Fruit fly (Drosophila melanogaster): Measurements from ENCODE around the gene Spec2.
A peak's percentile ranks its signal among the peaks of the same experiment; 100 is the strongest.

The Spec2 gene

DNA sequence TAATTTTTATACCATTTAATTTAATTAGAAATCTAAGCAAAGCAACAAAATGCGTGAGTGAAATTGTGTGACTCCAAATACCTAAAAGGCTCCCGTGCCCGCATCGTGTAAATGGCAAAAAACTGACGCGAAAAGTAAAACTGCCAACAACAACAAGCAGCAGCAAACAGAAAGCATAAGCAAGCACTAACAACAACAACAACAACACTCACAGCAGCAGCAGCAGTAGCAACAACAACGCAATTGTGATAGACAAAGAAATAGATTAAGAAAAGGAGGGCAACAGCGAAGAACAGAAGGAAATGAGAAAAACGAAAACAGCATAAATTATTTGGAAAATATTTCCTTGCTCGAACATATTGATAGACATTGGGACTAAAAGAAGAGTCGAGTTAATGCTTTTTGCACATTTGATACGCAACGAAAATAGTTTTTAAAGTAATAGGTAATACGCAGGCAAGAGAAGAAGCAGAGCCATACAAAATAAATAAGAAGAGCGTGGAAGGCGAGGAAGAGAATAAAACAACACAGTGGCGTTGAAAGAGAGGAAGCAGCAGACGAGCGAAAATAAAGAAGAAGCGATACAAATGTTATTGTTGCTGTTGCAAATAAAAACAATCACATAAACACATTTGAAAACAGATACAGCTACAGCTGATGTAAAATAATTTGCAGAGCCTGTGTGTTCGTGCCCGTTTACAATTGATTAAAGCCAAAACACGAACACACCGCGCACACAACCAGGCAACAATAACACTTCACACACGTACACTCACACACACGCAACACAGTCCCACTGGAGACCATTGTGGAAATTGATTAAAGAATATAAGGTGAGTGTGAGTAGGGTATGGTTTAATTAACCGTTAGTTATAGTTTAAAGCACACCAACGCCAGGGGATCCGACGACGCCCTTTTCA is 46.1 kb upstream of the Spec2 start:
- TF ChIP-seq CG33017 (tag; optimal IDR thresholded peaks at IDR 0.05) (no peak), bab1 (GFP tag; optimal IDR thresholded peaks at IDR 0.05) (no peak), CG12768 (GFP tag; optimal IDR thresholded peaks at IDR 0.05) (peak; percentile 9), ovo (GFP tag; optimal IDR thresholded peaks at IDR 0.05) (peak; percentile 9), pad (GFP tag; optimal IDR thresholded peaks at IDR 0.05) (peak; percentile 87), CG14711 (tag; optimal IDR thresholded peaks at IDR 0.05) (no peak), toe (GFP tag; optimal IDR thresholded peaks at IDR 0.05) (no peak), cic (GFP tag; optimal IDR thresholded peaks at IDR 0.05) (peak; percentile 76)

DNA sequence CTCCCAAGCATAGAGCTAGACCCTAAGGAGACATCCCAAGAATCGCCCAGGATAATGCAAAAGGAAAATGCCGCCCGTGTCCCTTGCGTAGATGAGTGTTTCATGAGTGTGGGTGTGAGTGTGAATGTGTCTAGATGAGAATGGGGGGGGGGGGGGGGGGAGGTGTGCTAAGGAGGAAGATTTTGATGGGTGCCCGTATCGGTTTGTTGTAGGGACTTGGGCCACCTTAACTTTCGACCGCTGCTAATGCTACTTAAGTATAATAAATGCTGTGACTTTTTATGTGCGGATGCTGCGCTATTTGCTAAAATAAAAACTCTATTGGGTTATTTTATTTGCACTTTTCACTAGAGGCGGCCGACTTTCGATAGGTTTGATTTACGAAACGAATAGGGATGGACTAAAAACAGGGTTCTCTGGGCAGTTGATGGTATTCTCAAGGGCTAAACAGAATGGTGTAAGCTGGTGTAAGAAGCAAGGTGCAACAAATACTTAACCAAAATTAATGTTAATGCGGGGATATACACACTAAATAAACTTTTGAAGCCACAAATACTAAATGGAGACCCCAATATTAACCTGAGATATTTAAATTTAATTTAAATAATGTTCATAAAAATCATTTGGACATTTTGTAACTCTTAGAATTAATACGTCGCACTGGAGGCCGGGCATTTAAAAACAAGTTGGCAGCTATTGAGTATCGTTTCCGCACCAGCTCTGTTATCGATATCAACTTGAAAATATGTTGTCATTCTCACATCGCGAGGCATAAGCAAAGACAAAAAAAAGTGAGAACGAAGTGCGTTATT is 45.2 kb upstream of the Spec2 start, which contains the start of the genes Xe7 and Atg17:
Gene Xe7, minus strand, starts transcription at position 407 of the 812 bp plus-strand sequence.
Gene Atg17, plus strand, starts transcription at position 786 of the 812 bp plus-strand sequence.
- peak; percentile 29 for TF ChIP-seq cic (GFP tag; optimal IDR thresholded peaks at IDR 0.05)
- peak; percentile 98 for TF ChIP-seq toe (GFP tag; optimal IDR thresholded peaks at IDR 0.05)
- TF ChIP-seq CG33017 (tag; optimal IDR thresholded peaks at IDR 0.05): peak; percentile 89
- TF ChIP-seq Clk (GFP tag; optimal IDR thresholded peaks at IDR 0.05): peak; percentile 88
- peak; percentile 51 for TF ChIP-seq kay (GFP tag; ENCODE audit: borderline replicate concordance)
- peak; percentile 84 for TF ChIP-seq bab1 (GFP tag; optimal IDR thresholded peaks at IDR 0.05)
- peak; percentile 95 for TF ChIP-seq CG12768 (GFP tag; optimal IDR thresholded peaks at IDR 0.05)
- peak; percentile 94 for TF ChIP-seq Hr96 (GFP tag; optimal IDR thresholded peaks at IDR 0.05)
- peak; percentile 92 for TF ChIP-seq CG11617 (GFP tag; optimal IDR thresholded peaks at IDR 0.05)
- TF ChIP-seq CG1620 (GFP tag; optimal IDR thresholded peaks at IDR 0.05): peak; percentile 96
- peak; percentile 93 for TF ChIP-seq CG7101 (tag; optimal IDR thresholded peaks at IDR 0.05)
- TF ChIP-seq tj (GFP tag; optimal IDR thresholded peaks at IDR 0.05): peak; percentile 59
- peak; percentile 97 for TF ChIP-seq CG5204 (GFP tag; optimal IDR thresholded peaks at IDR 0.05)
- TF ChIP-seq Crg-1 (GFP tag; optimal IDR thresholded peaks at IDR 0.05): peak; percentile 94
- peak; percentile 86 for TF ChIP-seq Mnt (GFP tag; optimal IDR thresholded peaks at IDR 0.05)
- peak; percentile 90 for TF ChIP-seq CG14711 (tag; optimal IDR thresholded peaks at IDR 0.05)
- peak; percentile 92 for TF ChIP-seq CG7045 (GFP tag; optimal IDR thresholded peaks at IDR 0.05)
- peak; percentile 79 for TF ChIP-seq pad (GFP tag; optimal IDR thresholded peaks at IDR 0.05)
- TF ChIP-seq cnc (optimal IDR thresholded peaks at IDR 0.05): peak in 1 of 2 experiments; percentile 57
- peak; percentile 91 for TF ChIP-seq ovo (GFP tag; optimal IDR thresholded peaks at IDR 0.05)

DNA sequence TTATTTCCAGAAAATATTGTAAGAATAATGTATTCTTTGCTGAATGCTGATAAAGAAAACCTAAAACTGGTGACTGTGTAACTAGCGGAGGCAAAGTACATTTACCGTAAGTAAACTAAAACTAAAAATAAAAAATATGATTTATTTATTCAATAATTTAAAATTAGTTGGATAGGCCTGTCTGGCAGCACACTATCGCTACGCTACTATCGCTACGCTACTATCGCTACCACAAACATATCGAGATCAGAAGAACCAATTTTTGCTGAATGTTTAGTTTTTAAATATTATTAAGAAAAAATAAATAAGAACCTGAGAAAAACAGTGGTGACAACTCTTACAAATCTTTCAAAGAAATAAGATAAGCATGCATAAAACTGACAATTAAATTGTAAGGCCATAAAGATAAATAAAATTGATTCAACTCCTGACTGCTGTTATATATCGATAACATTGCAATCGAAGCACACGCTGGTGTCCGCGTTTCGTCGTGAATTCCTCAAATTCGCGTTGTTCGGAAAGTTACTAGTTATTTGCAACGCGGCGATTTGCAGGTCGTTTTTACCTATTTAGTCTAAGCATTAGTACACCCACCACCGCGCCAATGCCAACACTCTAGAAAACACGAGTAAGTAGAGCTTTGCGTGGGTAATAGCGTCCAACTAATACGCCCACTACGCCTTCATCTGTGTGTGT is 36.4 kb upstream of the Spec2 start, which contains the start of gene Wdr33:
Gene Wdr33, plus strand, starts transcription at position 438 of the 696 bp plus-strand sequence.
- TF ChIP-seq CG33017 (tag; optimal IDR thresholded peaks at IDR 0.05): peak; percentile 39
- no peak for TF ChIP-seq CG1620 (GFP tag; optimal IDR thresholded peaks at IDR 0.05)
- peak; percentile 43 for TF ChIP-seq CG7045 (GFP tag; optimal IDR thresholded peaks at IDR 0.05)
- TF ChIP-seq kay (GFP tag; ENCODE audit: borderline replicate concordance): no peak
- TF ChIP-seq CG12768 (GFP tag; optimal IDR thresholded peaks at IDR 0.05): peak; percentile 41
- TF ChIP-seq CG11617 (GFP tag; optimal IDR thresholded peaks at IDR 0.05): peak; percentile 58
- TF ChIP-seq ovo (GFP tag; optimal IDR thresholded peaks at IDR 0.05): peak; percentile 44
- no peak for TF ChIP-seq cic (GFP tag; optimal IDR thresholded peaks at IDR 0.05)
- no peak for TF ChIP-seq CG14711 (tag; optimal IDR thresholded peaks at IDR 0.05)
- peak; percentile 24 for TF ChIP-seq pad (GFP tag; optimal IDR thresholded peaks at IDR 0.05)
- peak; percentile 52 for TF ChIP-seq Mnt (GFP tag; optimal IDR thresholded peaks at IDR 0.05)
- no peak for TF ChIP-seq Hr96 (GFP tag; optimal IDR thresholded peaks at IDR 0.05)
- TF ChIP-seq CG7101 (tag; optimal IDR thresholded peaks at IDR 0.05): peak; percentile 37
- TF ChIP-seq tj (GFP tag; optimal IDR thresholded peaks at IDR 0.05): peak; percentile 88
- TF ChIP-seq bab1 (GFP tag; optimal IDR thresholded peaks at IDR 0.05): no peak
- peak; percentile 52 for TF ChIP-seq CG5204 (GFP tag; optimal IDR thresholded peaks at IDR 0.05)
- no peak for TF ChIP-seq Clk (GFP tag; optimal IDR thresholded peaks at IDR 0.05)
- no peak for TF ChIP-seq cnc (optimal IDR thresholded peaks at IDR 0.05)
- no peak for TF ChIP-seq Crg-1 (GFP tag; optimal IDR thresholded peaks at IDR 0.05)
- TF ChIP-seq toe (GFP tag; optimal IDR thresholded peaks at IDR 0.05): no peak

DNA sequence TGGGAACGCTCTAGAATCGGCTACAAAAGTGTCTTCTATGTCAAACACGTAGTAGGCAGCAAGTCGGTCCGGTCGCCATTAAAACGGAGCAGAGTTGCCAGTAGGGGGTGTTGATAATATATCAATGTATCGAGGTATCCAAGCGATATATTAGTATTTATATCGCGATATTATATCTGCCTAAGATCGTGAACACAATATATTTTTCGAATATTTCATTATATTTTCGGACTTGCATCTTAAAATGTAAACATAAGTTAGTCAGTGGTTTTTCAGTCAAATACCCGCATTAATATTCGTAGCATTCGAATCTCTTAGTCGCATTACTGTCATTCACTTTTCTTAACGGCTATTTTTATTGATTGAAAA is 35.9 kb upstream of the Spec2 start, which contains the start of gene CG2182:
Gene CG2182, minus strand, starts transcription at position 84 of the 369 bp plus-strand sequence.
- TF ChIP-seq CG11617 (GFP tag; optimal IDR thresholded peaks at IDR 0.05) (no peak), tj (GFP tag; optimal IDR thresholded peaks at IDR 0.05) (no peak), toe (GFP tag; optimal IDR thresholded peaks at IDR 0.05) (peak; percentile 38), Crg-1 (GFP tag; optimal IDR thresholded peaks at IDR 0.05) (peak; percentile 9), CG14711 (tag; optimal IDR thresholded peaks at IDR 0.05) (no peak), pad (GFP tag; optimal IDR thresholded peaks at IDR 0.05) (no peak), Hr96 (GFP tag; optimal IDR thresholded peaks at IDR 0.05) (no peak), Mnt (GFP tag; optimal IDR thresholded peaks at IDR 0.05) (no peak), CG1620 (GFP tag; optimal IDR thresholded peaks at IDR 0.05) (peak; percentile 60), CG7045 (GFP tag; optimal IDR thresholded peaks at IDR 0.05) (no peak), CG5204 (GFP tag; optimal IDR thresholded peaks at IDR 0.05) (no peak), CG7101 (tag; optimal IDR thresholded peaks at IDR 0.05) (no peak), cnc (optimal IDR thresholded peaks at IDR 0.05) (no peak), cic (GFP tag; optimal IDR thresholded peaks at IDR 0.05) (no peak)

All from whole organism, adult.